Fruit fly (Drosophila melanogaster): Measurements from ENCODE around the gene nwk.

The nwk gene

dm6 chr3L:9136976-9137954, at the start of gene nwk, which contains the start of gene Use1:
Gene nwk (plus strand): TSS chr3L:9137860.
Gene Use1 (minus strand): TSS chr3L:9137181.
- TF ChIP-seq pan (optimal IDR thresholded peaks at IDR 0.05) (no peak), lola (GFP tag; optimal IDR thresholded peaks at IDR 0.05) (no peak), fru (GFP tag; optimal IDR thresholded peaks at IDR 0.05) (no peak), GATAd (GFP tag; optimal IDR thresholded peaks at IDR 0.05) (no peak), Dif (GFP tag; optimal IDR thresholded peaks at IDR 0.05; ENCODE audit: partially characterized antibody) (peak; percentile 29), h (GFP tag; optimal IDR thresholded peaks at IDR 0.05) (peak; percentile 1), Hr78 (GFP tag; optimal IDR thresholded peaks at IDR 0.05) (no peak), jim (GFP tag; optimal IDR thresholded peaks at IDR 0.05) (no peak), Dfd (GFP tag; optimal IDR thresholded peaks at IDR 0.05) (no peak), woc (GFP tag; optimal IDR thresholded peaks at IDR 0.05) (no peak), ey (GFP tag; optimal IDR thresholded peaks at IDR 0.05) (no peak), dmrt93B (GFP tag; optimal IDR thresholded peaks at IDR 0.05) (no peak), br (GFP tag; optimal IDR thresholded peaks at IDR 0.05) (no peak), CG9705 (GFP tag; optimal IDR thresholded peaks at IDR 0.05) (no peak), dsf (GFP tag; optimal IDR thresholded peaks at IDR 0.05; ENCODE audit: borderline replicate concordance) (no peak), N (GFP tag; optimal IDR thresholded peaks at IDR 0.05) (no peak), Sp1 (GFP tag; optimal IDR thresholded peaks at IDR 0.05) (no peak), Rel (GFP tag; optimal IDR thresholded peaks at IDR 0.05) (no peak), Rel (tag; optimal IDR thresholded peaks at IDR 0.05) (peak; percentile 17), psq (GFP tag; optimal IDR thresholded peaks at IDR 0.05) (no peak), dl (GFP tag; optimal IDR thresholded peaks at IDR 0.05; ENCODE audit: insufficient read depth in 1 of 2, partially characterized antibody in 2 of 2) (peak in 1 of 2 experiments; percentile 16), OdsH (GFP tag; optimal IDR thresholded peaks at IDR 0.05) (no peak), tai (GFP tag; optimal IDR thresholded peaks at IDR 0.05) (peak; percentile 11), Myc (optimal IDR thresholded peaks at IDR 0.05) (peak; percentile 18)

- TF ChIP-seq psq (GFP tag; optimal IDR thresholded peaks at IDR 0.05) (peak; percentile 16), lola (GFP tag; optimal IDR thresholded peaks at IDR 0.05) (no peak), rgr (GFP tag; optimal IDR thresholded peaks at IDR 0.05) (peak; percentile 33), Dfd (GFP tag; optimal IDR thresholded peaks at IDR 0.05) (no peak), br (GFP tag; optimal IDR thresholded peaks at IDR 0.05) (peak; percentile 6), usp (GFP tag; optimal IDR thresholded peaks at IDR 0.05) (no peak), h (GFP tag; optimal IDR thresholded peaks at IDR 0.05) (no peak), dsf (GFP tag; optimal IDR thresholded peaks at IDR 0.05; ENCODE audit: borderline replicate concordance) (no peak), dmrt93B (GFP tag; optimal IDR thresholded peaks at IDR 0.05) (no peak), brk (GFP tag; optimal IDR thresholded peaks at IDR 0.05) (no peak), CrebA (GFP tag; optimal IDR thresholded peaks at IDR 0.05; ENCODE audit: borderline replicate concordance) (no peak), GATAd (GFP tag; optimal IDR thresholded peaks at IDR 0.05) (no peak), jim (GFP tag; optimal IDR thresholded peaks at IDR 0.05) (no peak), Vsx2 (GFP tag; optimal IDR thresholded peaks at IDR 0.05; ENCODE audit: partially characterized antibody) (no peak), Hr78 (GFP tag; optimal IDR thresholded peaks at IDR 0.05) (no peak), sv (GFP tag; optimal IDR thresholded peaks at IDR 0.05) (no peak), Sp1 (GFP tag; optimal IDR thresholded peaks at IDR 0.05) (no peak), fru (GFP tag; optimal IDR thresholded peaks at IDR 0.05) (no peak), Rel (GFP tag; optimal IDR thresholded peaks at IDR 0.05) (no peak), Rel (tag; optimal IDR thresholded peaks at IDR 0.05) (no peak), foxo (GFP tag; optimal IDR thresholded peaks at IDR 0.05) (no peak)
These were observed 45.1 kb upstream of the nwk start, which contains the start of gene CG32032 for dm6 chr3L:9092356-9093103. Gene CG32032 (plus strand): TSS chr3L:9093053.

dm6 chr3L:9094980-9095425, 42.7 kb upstream of the nwk start:
- TF ChIP-seq rgr (GFP tag; optimal IDR thresholded peaks at IDR 0.05): no peak
- TF ChIP-seq tai (GFP tag; optimal IDR thresholded peaks at IDR 0.05): no peak
- TF ChIP-seq usp (GFP tag; optimal IDR thresholded peaks at IDR 0.05): no peak
- TF ChIP-seq psq (GFP tag; optimal IDR thresholded peaks at IDR 0.05): no peak
- TF ChIP-seq ey (GFP tag; optimal IDR thresholded peaks at IDR 0.05): no peak
- no peak for TF ChIP-seq Dif (GFP tag; optimal IDR thresholded peaks at IDR 0.05; ENCODE audit: partially characterized antibody)
- TF ChIP-seq br (GFP tag; optimal IDR thresholded peaks at IDR 0.05): peak; percentile 7
- TF ChIP-seq Myc (optimal IDR thresholded peaks at IDR 0.05): peak; percentile 66
- TF ChIP-seq Rel (GFP tag; optimal IDR thresholded peaks at IDR 0.05): no peak
- peak; percentile 61 for TF ChIP-seq Rel (tag; optimal IDR thresholded peaks at IDR 0.05)
- no peak for TF ChIP-seq foxo (GFP tag; optimal IDR thresholded peaks at IDR 0.05)
- TF ChIP-seq CG9705 (GFP tag; optimal IDR thresholded peaks at IDR 0.05): no peak
